Fruit fly (Drosophila melanogaster): ENCODE data around the gene ATPsynB.

DNA sequence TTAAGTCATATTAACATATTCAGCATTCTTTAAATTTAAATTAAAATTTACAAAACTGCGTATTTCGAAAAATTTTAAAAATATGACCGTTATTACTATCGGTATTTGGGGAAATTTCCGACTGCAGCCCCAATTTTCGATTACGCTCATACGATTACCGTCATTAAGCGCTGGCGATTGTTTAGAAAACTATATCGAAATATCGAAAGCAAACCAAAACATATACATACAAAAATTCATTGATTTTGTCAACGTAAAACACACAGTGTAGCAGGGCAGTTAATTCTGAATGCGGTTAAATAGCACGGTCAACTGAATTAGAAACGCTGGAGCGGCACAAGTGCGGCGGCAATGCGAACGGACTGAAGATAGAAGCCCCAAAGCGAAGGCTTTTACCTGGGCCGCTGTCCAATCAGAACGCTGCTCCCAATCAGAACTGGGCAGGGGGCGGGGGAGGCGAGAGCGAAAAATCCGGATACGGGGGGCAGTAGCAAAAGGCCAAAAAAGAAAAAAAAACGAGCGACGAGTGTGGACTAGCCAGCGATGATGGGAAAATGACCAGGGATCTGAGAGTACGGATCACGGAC is 25.5 kb upstream of the ATPsynB start, which contains the start of gene CG16711:
- no peak for TF ChIP-seq CG9948 (tag; optimal IDR thresholded peaks at IDR 0.05)
- TF ChIP-seq EcR (GFP tag; optimal IDR thresholded peaks at IDR 0.05), result no peak
- TF ChIP-seq Pif1B (GFP tag; optimal IDR thresholded peaks at IDR 0.05), result no peak
- TF ChIP-seq CG8159 (tag; optimal IDR thresholded peaks at IDR 0.05), result no peak
- no peak for TF ChIP-seq fd96Ca (GFP tag; IDR thresholded peaks at IDR 0.05)
- no peak for TF ChIP-seq Ets98B (GFP tag; IDR thresholded peaks at IDR 0.05)
- no peak for TF ChIP-seq D1 (tag; optimal IDR thresholded peaks at IDR 0.05)
- no peak for TF ChIP-seq CG4496 (GFP tag; IDR thresholded peaks at IDR 0.05)
- TF ChIP-seq CG32121 (GFP tag; IDR thresholded peaks at IDR 0.05), result no peak
- no peak for TF ChIP-seq CG12605 (GFP tag; IDR thresholded peaks at IDR 0.05)
- TF ChIP-seq CG8301 (tag; optimal IDR thresholded peaks at IDR 0.05), result no peak
- TF ChIP-seq CG15710 (tag; optimal IDR thresholded peaks at IDR 0.05), result no peak
- TF ChIP-seq CG14655 (GFP tag; optimal IDR thresholded peaks at IDR 0.05), result no peak
- TF ChIP-seq CG13204 (GFP tag; optimal IDR thresholded peaks at IDR 0.05), result no peak
